Worm (Caenorhabditis elegans) whole organism, mixed stage, embryonic: Measurements from ENCODE around the gene ZK1290.15.

Experiments
- M03D4.4 ChIP-seq: sonication (generic microtip); optimal IDR thresholded peaks from 2 replicates; lab custom pipeline; 2017; ENCODE audit warnings: mild to moderate bottlenecking, missing genetic modification characterization, missing compliant biosample characterization
- bed-3 ChIP-seq: fragments of 200-800 bp; sonication (Bioruptor generic); optimal IDR thresholded peaks from 3 replicates; lab custom pipeline; 2018; ENCODE audit warnings: mild to moderate bottlenecking, missing genetic modification characterization, moderate library complexity, missing compliant biosample characterization
- blmp-1 ChIP-seq: fragments of 150-350 bp; optimal IDR thresholded peaks from 2 replicates; lab custom pipeline; 2014; ENCODE audit warnings: missing biosample characterization, missing genetic modification characterization
- ceh-39 ChIP-seq: fragments of 150-350 bp; optimal IDR thresholded peaks from 2 replicates; lab custom pipeline; 2014; ENCODE audit warnings: missing biosample characterization, missing genetic modification characterization
- ceh-43 ChIP-seq: fragments of 200-800 bp; sonication (Bioruptor generic); optimal IDR thresholded peaks from 2 replicates; lab custom pipeline; 2018; ENCODE audit warnings: mild to moderate bottlenecking, missing genetic modification characterization, moderate library complexity, missing compliant biosample characterization
- ceh-83 ChIP-seq: fragments of 200-800 bp; sonication (Bioruptor generic); optimal IDR thresholded peaks from 2 replicates; lab custom pipeline; 2018; ENCODE audit warnings: mild to moderate bottlenecking, missing genetic modification characterization, missing compliant biosample characterization
- ces-1 ChIP-seq: fragments of 150-350 bp; optimal IDR thresholded peaks from 2 replicates; lab custom pipeline; 2014; ENCODE audit warnings: missing biosample characterization, missing genetic modification reagents, missing genetic modification characterization
- cnd-1 ChIP-seq: fragments of 200-800 bp; sonication (Bioruptor generic); optimal IDR thresholded peaks from 2 replicates; lab custom pipeline; 2018; ENCODE audit warnings: mild to moderate bottlenecking, missing genetic modification characterization, missing compliant biosample characterization
- drap-1 ChIP-seq: fragments of 200-800 bp; sonication (Bioruptor generic); optimal IDR thresholded peaks from 3 replicates; lab custom pipeline; 2018; ENCODE audit warnings: mild to moderate bottlenecking, missing genetic modification characterization, missing compliant biosample characterization
- elt-1 ChIP-seq: sonication (generic microtip); optimal IDR thresholded peaks from 2 replicates; lab custom pipeline; 2017; ENCODE audit warnings: missing genetic modification characterization, mild to moderate bottlenecking, missing compliant biosample characterization, antibody characterized with exemption, moderate library complexity, borderline replicate concordance; ENCODE audit not compliant: insufficient read depth
- elt-3 ChIP-seq: fragments of 150-350 bp; optimal IDR thresholded peaks from 2 replicates; lab custom pipeline; 2014; ENCODE audit warnings: missing biosample characterization, missing genetic modification characterization
- flh-1 ChIP-seq: fragments of 200-800 bp; sonication (Bioruptor generic); optimal IDR thresholded peaks from 2 replicates; lab custom pipeline; 2018; ENCODE audit warnings: mild to moderate bottlenecking, missing genetic modification characterization, moderate library complexity, missing compliant biosample characterization
- ham-2 ChIP-seq: fragments of 200-800 bp; sonication (Bioruptor generic); optimal IDR thresholded peaks from 2 replicates; lab custom pipeline; 2018; ENCODE audit warnings: mild to moderate bottlenecking, missing genetic modification characterization, missing compliant biosample characterization
- hlh-1 ChIP-seq: fragments of 150-350 bp; optimal IDR thresholded peaks from 2 replicates; lab custom pipeline; 2014; ENCODE audit warnings: missing biosample characterization, missing genetic modification reagents, missing genetic modification characterization
- lin-13 ChIP-seq: fragments of 150-350 bp; optimal IDR thresholded peaks from 2 replicates; lab custom pipeline; 2014; ENCODE audit warnings: missing biosample characterization, missing genetic modification characterization
- lin-32 ChIP-seq: fragments of 200-800 bp; sonication (Bioruptor generic); optimal IDR thresholded peaks from 2 replicates; lab custom pipeline; 2018; ENCODE audit warnings: mild to moderate bottlenecking, missing genetic modification characterization, missing compliant biosample characterization
- lsy-2 ChIP-seq: fragments of 150-350 bp; optimal IDR thresholded peaks from 2 replicates; lab custom pipeline; 2014; ENCODE audit warnings: missing biosample characterization, missing genetic modification characterization
- mab-5 ChIP-seq: fragments of 150-350 bp; optimal IDR thresholded peaks from 2 replicates; lab custom pipeline; 2014; ENCODE audit warnings: missing biosample characterization, missing genetic modification characterization
- mep-1 ChIP-seq: fragments of 150-350 bp; optimal IDR thresholded peaks from 2 replicates; lab custom pipeline; 2017; ENCODE audit warnings: missing biosample characterization, missing genetic modification reagents, missing genetic modification characterization, inconsistent platforms
- mls-2 ChIP-seq: sonication (generic microtip); optimal IDR thresholded peaks from 2 replicates; lab custom pipeline; 2016; ENCODE audit warnings: mild to moderate bottlenecking, missing genetic modification characterization, moderate library complexity, missing compliant biosample characterization
- nhr-12 ChIP-seq: fragments of 150-350 bp; optimal IDR thresholded peaks from 2 replicates; lab custom pipeline; 2014; ENCODE audit warnings: missing biosample characterization, missing genetic modification characterization
- nhr-2 ChIP-seq: fragments of 150-350 bp; optimal IDR thresholded peaks from 2 replicates; lab custom pipeline; 2014; ENCODE audit warnings: missing biosample characterization, missing genetic modification characterization
- nhr-237 ChIP-seq: fragments of 150-350 bp; optimal IDR thresholded peaks from 2 replicates; lab custom pipeline; 2014; ENCODE audit warnings: missing biosample characterization, missing genetic modification characterization
- nhr-28 ChIP-seq: fragments of 150-350 bp; optimal IDR thresholded peaks from 2 replicates; lab custom pipeline; 2014; ENCODE audit warnings: missing biosample characterization, missing genetic modification characterization
- nhr-76 ChIP-seq: sonication (generic microtip); optimal IDR thresholded peaks from 2 replicates; lab custom pipeline; 2017; ENCODE audit warnings: missing biosample characterization, missing genetic modification characterization
- pha-4 ChIP-seq: fragments of 150-350 bp; optimal IDR thresholded peaks from 2 replicates; lab custom pipeline; 2018; ENCODE audit warnings: missing biosample characterization, missing genetic modification reagents, missing genetic modification characterization
- sem-2 ChIP-seq: fragments of 200-800 bp; sonication (Bioruptor generic); optimal IDR thresholded peaks from 2 replicates; lab custom pipeline; 2018; ENCODE audit warnings: mild to moderate bottlenecking, missing genetic modification characterization, missing compliant biosample characterization
- snpc-4 ChIP-seq: fragments of 150-350 bp; optimal IDR thresholded peaks from 2 replicates; lab custom pipeline; 2014; ENCODE audit warnings: missing biosample characterization, missing genetic modification characterization
- sptf-1 ChIP-seq: sonication (generic microtip); optimal IDR thresholded peaks from 2 replicates; lab custom pipeline; 2017; ENCODE audit warnings: mild to moderate bottlenecking, missing genetic modification characterization, moderate library complexity, missing compliant biosample characterization
- tbx-8 ChIP-seq: fragments of 200-800 bp; sonication (Bioruptor generic); optimal IDR thresholded peaks from 2 replicates; lab custom pipeline; 2018; ENCODE audit warnings: mild to moderate bottlenecking, missing genetic modification characterization, moderate library complexity, missing compliant biosample characterization
- unc-120 ChIP-seq: sonication (generic microtip); optimal IDR thresholded peaks from 2 replicates; lab custom pipeline; 2017; ENCODE audit warnings: missing genetic modification characterization, missing compliant biosample characterization; ENCODE audit not compliant: poor library complexity, severe bottlenecking
- unc-39 ChIP-seq: fragments of 150-350 bp; optimal IDR thresholded peaks from 2 replicates; lab custom pipeline; 2014; ENCODE audit warnings: missing biosample characterization, missing genetic modification characterization
- unc-62 ChIP-seq: fragments of 150-350 bp; optimal IDR thresholded peaks from 2 replicates; lab custom pipeline; 2014; ENCODE audit warnings: missing biosample characterization, missing genetic modification reagents, missing genetic modification characterization
- zip-8 ChIP-seq: fragments of 150-350 bp; optimal IDR thresholded peaks from 2 replicates; lab custom pipeline; 2014; ENCODE audit warnings: missing biosample characterization, missing genetic modification characterization
- ztf-11 ChIP-seq: fragments of 150-350 bp; optimal IDR thresholded peaks from 2 replicates; lab custom pipeline; 2014; ENCODE audit warnings: missing biosample characterization, missing genetic modification characterization

Gene ZK1290.15

DNA sequence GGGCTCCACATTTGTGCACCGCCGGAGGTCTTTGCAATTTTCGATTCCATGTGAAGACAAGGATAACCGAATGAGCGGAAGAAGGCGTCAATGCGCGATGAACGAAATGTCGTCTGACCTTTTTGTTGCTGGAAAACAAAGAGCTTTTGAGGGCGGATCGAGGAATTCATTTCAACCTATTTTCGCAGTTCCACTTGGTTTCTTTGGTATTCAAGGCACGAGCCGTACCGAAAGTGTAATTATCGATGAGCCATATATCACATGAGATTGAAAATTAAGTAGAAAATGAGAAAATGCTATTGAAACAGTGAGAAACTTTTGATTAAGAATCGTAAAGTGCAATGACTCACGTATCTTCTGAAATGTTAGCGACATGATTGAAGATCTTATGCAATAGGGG, 4.2 kb upstream of the ZK1290.15 start, which contains the start of gene glb-9:
TSS of gene glb-9 (minus strand) at position 101 of the 400 bp plus-strand sequence.
- no peak for TF ChIP-seq mep-1 (tag; lab: Kevin White, UChicago)
- TF ChIP-seq cnd-1 (tag; lab: Kevin White, UChicago): no peak
- no peak for TF ChIP-seq tbx-8 (GFP tag; lab: Kevin White, UChicago)
- TF ChIP-seq unc-62 (GFP tag; lab: Kevin White, UChicago): no peak
- no peak for TF ChIP-seq snpc-4 (tag; lab: Kevin White, UChicago)
- TF ChIP-seq hlh-1 (tag; lab: Kevin White, UChicago): no peak
- TF ChIP-seq unc-120 (tag; lab: Kevin White, UChicago): no peak
- TF ChIP-seq ceh-39: no peak
- TF ChIP-seq ham-2 (GFP tag; lab: Kevin White, UChicago): no peak
- TF ChIP-seq blmp-1 (tag; lab: Kevin White, UChicago): no peak
- TF ChIP-seq mab-5: no peak
- TF ChIP-seq elt-3: no peak
- no peak for TF ChIP-seq nhr-2 (tag; lab: Kevin White, UChicago)
- no peak for TF ChIP-seq unc-39 (tag; lab: Kevin White, UChicago)
- no peak for TF ChIP-seq flh-1 (GFP tag; lab: Kevin White, UChicago)
- TF ChIP-seq lin-32: no peak
- no peak for TF ChIP-seq bed-3
- no peak for TF ChIP-seq ceh-43 (GFP tag; lab: Kevin White, UChicago)
- TF ChIP-seq pha-4 (tag; lab: Kevin White, UChicago): no peak

DNA sequence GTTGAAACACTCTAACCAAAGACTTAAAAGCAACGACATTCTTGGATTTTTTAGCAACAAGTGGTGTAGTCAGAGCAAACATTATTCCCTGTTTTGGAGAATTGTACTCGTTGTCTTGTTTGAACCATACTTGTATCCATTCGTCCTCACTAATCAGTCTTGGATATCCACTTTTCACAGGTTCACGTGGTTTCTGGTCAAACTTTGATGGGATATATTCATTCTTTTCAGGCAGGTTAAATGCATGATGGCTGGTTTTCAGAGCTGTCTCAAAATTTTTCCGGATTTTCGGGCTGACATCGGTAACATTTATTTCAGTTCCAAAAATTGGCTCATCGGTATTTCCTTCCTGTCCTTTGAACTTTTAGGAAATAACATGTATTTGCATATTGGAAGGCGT, 2.0 kb upstream of the ZK1290.15 start:
- TF ChIP-seq tbx-8 (GFP tag; lab: Kevin White, UChicago) (no peak), nhr-2 (tag; lab: Kevin White, UChicago) (no peak), pha-4 (tag; lab: Kevin White, UChicago) (no peak), ceh-83 (no peak), mls-2 (no peak), lin-32 (no peak), nhr-28 (tag; lab: Kevin White, UChicago) (no peak), ceh-39 (no peak), snpc-4 (tag; lab: Kevin White, UChicago) (no peak), bed-3 (no peak), mep-1 (tag; lab: Kevin White, UChicago) (no peak), unc-120 (tag; lab: Kevin White, UChicago) (no peak), lin-13 (tag; lab: Kevin White, UChicago) (no peak)

DNA sequence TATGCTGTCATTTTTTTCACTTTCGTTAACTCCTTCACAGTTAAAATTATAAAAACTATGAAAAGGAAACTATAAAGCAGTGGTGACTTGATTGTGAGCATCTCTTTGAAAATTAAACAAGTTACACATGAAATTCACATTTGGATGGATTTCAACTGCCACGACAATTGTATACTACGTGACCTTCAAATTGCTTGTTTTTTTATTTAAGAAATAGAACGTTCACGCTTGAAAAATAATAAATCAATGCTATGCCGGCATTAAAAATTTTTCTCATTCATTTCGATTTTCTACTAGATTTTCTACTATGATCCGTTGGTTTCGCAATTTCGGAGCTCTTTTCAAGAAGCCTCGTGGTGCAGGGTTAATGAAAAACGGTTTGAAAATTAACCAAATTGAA, 2.1 kb downstream of the ZK1290.15 start, which contains the start of the genes ZK1290.7 and rnh-1.1:
TSS of gene ZK1290.7 (minus strand) at position 101 of the 400 bp plus-strand sequence.
TSS of gene rnh-1.1 (plus strand) at position 281 of the 400 bp plus-strand sequence.
- TF ChIP-seq nhr-2 (tag; lab: Kevin White, UChicago): no peak
- TF ChIP-seq, all 35 proteins: peak for 0

DNA sequence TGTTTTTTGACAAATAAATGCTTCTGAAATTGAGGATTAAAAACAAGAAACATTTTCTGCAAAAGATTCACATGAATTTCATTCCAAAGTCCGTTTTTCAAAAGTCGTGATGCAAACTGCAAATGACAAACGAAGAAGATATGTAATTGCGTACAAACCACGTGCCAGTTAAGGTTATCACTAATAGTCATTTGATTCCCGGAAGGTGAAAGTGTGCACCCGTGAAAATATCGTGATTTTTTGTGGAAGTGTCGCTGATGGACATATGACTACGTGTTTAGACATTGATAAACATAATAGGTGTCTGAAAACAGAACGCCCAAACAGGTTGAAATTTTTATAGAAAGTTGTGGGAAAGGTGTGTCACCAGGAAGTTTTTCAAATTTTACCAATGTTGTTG, 4.8 kb downstream of the ZK1290.15 start:
- no peak for TF ChIP-seq lin-32
- TF ChIP-seq blmp-1 (tag; lab: Kevin White, UChicago): no peak
- TF ChIP-seq ceh-39: no peak
- no peak for TF ChIP-seq bed-3
- TF ChIP-seq elt-1: no peak
- TF ChIP-seq lsy-2 (tag; lab: Kevin White, UChicago): no peak
- TF ChIP-seq nhr-2 (tag; lab: Kevin White, UChicago): no peak
- TF ChIP-seq nhr-76 (tag; lab: Kevin White, UChicago): no peak
- no peak for TF ChIP-seq unc-62 (GFP tag; lab: Kevin White, UChicago)
- no peak for TF ChIP-seq ces-1 (GFP tag; lab: Kevin White, UChicago)
- no peak for TF ChIP-seq zip-8 (tag; lab: Kevin White, UChicago)
- TF ChIP-seq nhr-12: no peak
- no peak for TF ChIP-seq mls-2
- no peak for TF ChIP-seq cnd-1 (tag; lab: Kevin White, UChicago)
- no peak for TF ChIP-seq flh-1 (GFP tag; lab: Kevin White, UChicago)

DNA sequence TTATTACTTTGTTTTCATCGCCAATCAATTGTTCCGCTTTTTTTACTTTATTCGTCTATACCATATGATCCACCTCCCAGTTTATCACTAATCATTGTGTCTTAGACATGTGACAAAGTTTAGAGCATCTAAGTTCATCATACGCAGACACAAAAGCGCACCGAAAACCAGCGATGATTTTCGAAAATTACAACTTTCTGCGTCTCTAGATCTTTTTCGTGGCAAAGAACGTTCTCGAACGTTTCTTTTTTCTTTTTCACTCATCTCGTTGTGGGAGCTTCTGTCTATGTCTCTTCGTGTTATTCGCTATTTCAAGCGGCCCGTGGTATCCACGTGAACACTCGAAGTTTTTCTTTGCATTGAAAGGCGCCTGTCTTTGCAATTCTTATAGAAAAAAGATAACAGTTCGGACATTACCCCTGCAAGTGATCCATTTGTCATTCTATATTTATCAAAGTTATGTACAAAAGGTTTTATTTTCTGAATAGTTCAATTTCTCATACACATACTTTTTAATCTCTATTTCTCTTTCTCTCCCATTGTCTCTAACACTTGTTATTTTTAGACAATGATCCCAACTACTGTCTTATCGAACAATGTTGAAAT, 5.8 kb downstream of the ZK1290.15 start, which contains the start of gene ZK1290.5:
TSS of gene ZK1290.5 (plus strand) at position 566 of the 606 bp plus-strand sequence.
- TF ChIP-seq lsy-2 (tag; lab: Kevin White, UChicago) (no peak), pha-4 (tag; lab: Kevin White, UChicago) (no peak), tbx-8 (GFP tag; lab: Kevin White, UChicago) (no peak), ceh-43 (GFP tag; lab: Kevin White, UChicago) (no peak), ceh-39 (no peak), ham-2 (GFP tag; lab: Kevin White, UChicago) (no peak), sptf-1 (tag; lab: Kevin White, UChicago) (no peak), nhr-2 (tag; lab: Kevin White, UChicago) (no peak), mab-5 (no peak), mls-2 (no peak), snpc-4 (tag; lab: Kevin White, UChicago) (no peak), bed-3 (no peak), blmp-1 (tag; lab: Kevin White, UChicago) (no peak), sem-2 (GFP tag; lab: Kevin White, UChicago) (no peak), cnd-1 (tag; lab: Kevin White, UChicago) (no peak), mep-1 (tag; lab: Kevin White, UChicago) (no peak), nhr-237 (tag; lab: Kevin White, UChicago) (peak; percentile 46), unc-62 (GFP tag; lab: Kevin White, UChicago) (peak; percentile 76), hlh-1 (tag; lab: Kevin White, UChicago) (peak; percentile 62), drap-1 (GFP tag; lab: Kevin White, UChicago) (no peak), elt-1 (no peak), nhr-76 (tag; lab: Kevin White, UChicago) (no peak), elt-3 (no peak), flh-1 (GFP tag; lab: Kevin White, UChicago) (no peak), M03D4.4 (tag; lab: Kevin White, UChicago) (no peak), lin-32 (no peak), ces-1 (GFP tag; lab: Kevin White, UChicago) (no peak), unc-120 (tag; lab: Kevin White, UChicago) (peak; percentile 70), unc-39 (tag; lab: Kevin White, UChicago) (no peak), zip-8 (tag; lab: Kevin White, UChicago) (no peak), lin-13 (tag; lab: Kevin White, UChicago) (no peak), ceh-83 (no peak), ztf-11 (tag; lab: Kevin White, UChicago) (no peak)
